Worm (Caenorhabditis elegans) whole organism, dauer: Measurements from ENCODE around the gene strd-1.

Experiments used
- unc-62 ChIP-seq: sonication (generic microtip); optimal IDR thresholded peaks from 2 replicates; lab custom pipeline; 2017; ENCODE audit warnings: missing biosample characterization, missing genetic modification reagents, missing genetic modification characterization

The strd-1 gene

DNA sequence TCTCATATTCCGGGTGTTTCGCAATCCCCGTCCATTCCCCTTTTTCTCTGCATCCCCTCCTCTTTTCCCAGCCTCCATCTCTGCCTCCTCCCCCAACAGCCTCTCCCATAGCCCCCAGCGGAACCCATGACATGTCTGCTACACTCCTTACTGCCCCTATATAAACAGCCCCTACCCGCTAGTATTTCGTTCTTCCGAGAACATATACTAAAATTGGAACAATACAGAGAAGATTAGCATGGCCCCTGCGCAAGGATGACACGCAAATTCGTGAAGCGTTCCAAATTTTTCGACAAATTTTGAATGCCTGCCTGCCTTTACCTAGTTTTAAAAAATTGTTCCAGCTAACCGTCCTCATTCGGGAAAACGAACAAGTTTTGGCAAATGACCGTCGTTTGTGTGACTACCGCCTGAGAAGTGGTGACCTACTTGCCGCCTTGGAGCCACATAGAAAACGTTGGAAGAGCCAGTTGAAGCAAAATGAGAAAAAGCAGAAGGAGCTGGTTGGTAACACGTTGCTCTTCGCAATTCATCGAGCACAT, 42.3 kb downstream of the strd-1 start:
- no peak for TF ChIP-seq unc-62 (GFP tag; lab: Kevin White, UChicago)

DNA sequence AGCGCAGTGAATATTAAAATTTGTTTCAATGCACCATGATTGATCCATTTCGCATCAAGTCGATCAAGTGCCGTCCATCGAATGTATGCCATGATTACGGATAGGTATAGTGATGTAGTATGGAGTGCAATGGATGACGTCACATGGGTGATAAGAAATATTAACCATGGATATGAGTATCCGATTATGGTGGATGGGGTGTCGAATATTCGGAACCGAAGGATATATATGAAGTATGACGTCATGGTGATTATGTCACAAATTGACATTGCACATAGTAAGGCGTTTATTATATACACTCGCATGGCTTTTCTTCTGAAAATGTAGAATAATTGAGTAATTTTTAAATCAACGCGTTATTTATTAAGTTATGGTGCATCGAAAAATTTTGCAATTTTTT, 46.8 kb downstream of the strd-1 start:
- TF ChIP-seq unc-62 (GFP tag; lab: Kevin White, UChicago), result no peak

DNA sequence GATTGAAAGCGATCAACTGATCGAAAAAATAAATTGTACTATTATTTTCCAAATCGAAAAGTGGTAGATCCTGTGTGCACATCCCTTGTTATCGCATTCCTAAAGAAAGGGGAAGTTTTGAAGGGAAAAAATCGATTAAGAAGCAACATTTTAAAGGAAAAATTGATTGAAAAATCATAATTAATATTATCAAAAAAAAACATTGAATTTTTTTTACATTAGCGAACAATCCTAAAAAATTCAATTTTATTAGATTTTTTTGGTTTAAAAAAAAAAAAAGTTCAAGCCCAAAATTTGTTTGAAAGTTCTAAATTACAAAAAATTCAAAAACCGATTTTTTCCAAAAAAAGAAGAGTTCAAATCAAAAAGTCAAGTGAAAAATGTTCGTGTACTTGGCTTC, 47.9 kb downstream of the strd-1 start, which contains the start of gene dmsr-5:
Gene dmsr-5, minus strand, starts transcription at position 101 of the 400 bp plus-strand sequence.
- no peak for TF ChIP-seq unc-62 (GFP tag; lab: Kevin White, UChicago)
